Worm (Caenorhabditis elegans): ENCODE results near the gene Y53C12A.10.

DNA sequence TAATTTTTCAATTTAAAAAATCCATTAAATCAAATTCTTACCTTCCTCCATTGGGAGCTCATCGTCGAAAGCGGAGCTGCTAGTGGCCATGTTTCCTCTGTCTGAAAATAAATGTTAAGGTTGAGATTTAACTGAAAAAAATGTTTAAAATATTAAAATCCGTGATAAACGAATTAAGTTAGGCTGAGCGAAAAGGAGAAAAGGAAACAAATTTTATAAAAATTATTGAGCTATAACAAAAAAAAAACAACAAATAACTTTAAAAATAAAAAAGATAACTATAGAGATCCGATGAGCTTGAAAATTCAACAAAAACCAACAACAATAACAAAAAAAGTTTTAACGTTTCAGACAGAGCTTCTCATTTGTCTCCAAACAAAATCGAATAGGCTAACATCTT lies 38.1 kb upstream of the Y53C12A.10 start, which contains the start of gene pno-1:
- TF ChIP-seq lin-13 (GFP tag; optimal IDR thresholded peaks at IDR 0.05) (no peak), ztf-11 (tag; optimal IDR thresholded peaks at IDR 0.05) (no peak), ztf-4 (tag; optimal IDR thresholded peaks at IDR 0.05) (no peak), snpc-4 (tag; optimal IDR thresholded peaks at IDR 0.05) (no peak), sem-4 (tag; optimal IDR thresholded peaks at IDR 0.05) (no peak), nhr-237 (tag; optimal IDR thresholded peaks at IDR 0.05) (no peak), sma-9 (GFP tag; optimal IDR thresholded peaks at IDR 0.05) (no peak), sma-9 (tag; optimal IDR thresholded peaks at IDR 0.05) (no peak), aly-2 (tag; optimal IDR thresholded peaks at IDR 0.05) (no peak), egl-27 (tag; optimal IDR thresholded peaks at IDR 0.05) (no peak)
